Worm (Caenorhabditis elegans) whole organism, L2 larva: Measurements from ENCODE around the gene ech-6.

Experiments
- snpc-4 ChIP-seq: fragments of 150-350 bp; optimal IDR thresholded peaks from 2 replicates; lab custom pipeline; 2014; ENCODE audit warnings: missing biosample characterization, missing genetic modification characterization
- unc-39 ChIP-seq: fragments of 150-350 bp; optimal IDR thresholded peaks from 2 replicates; lab custom pipeline; 2014; ENCODE audit warnings: missing biosample characterization, missing genetic modification characterization

DNA sequence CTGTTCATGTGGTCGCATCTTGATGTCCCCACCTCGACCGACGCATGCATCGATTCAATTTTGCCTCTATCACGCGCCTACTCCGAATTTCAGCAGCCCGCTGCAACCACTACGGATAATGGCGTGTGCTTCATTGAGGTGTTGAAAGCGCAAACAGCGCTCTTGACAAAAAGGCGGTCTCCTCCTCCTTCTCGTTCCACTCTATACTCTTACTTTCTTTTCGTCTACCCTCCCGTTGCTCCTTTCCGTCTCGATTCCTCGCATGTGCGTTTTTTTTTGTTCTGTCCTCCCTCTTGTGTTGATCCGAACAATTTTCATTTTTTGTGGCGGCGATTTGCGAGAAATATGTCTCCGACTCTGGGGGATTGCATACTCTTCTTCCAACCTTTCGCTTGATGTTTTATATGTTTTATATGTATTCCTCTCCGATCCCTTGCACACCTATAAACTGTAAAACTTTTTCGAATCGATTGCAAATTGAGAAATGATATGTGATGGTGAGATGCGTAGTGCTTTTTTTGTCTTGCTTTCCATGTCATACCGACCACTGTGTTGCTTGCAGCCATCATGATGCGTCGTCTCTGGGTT lies 49.9 kb downstream of the ech-6 start:
- TF ChIP-seq snpc-4 (no peak), unc-39 (tag; lab: Kevin White, UChicago) (no peak)
